Worm (Caenorhabditis elegans): ENCODE measurements around the gene R11D1.13.

DNA sequence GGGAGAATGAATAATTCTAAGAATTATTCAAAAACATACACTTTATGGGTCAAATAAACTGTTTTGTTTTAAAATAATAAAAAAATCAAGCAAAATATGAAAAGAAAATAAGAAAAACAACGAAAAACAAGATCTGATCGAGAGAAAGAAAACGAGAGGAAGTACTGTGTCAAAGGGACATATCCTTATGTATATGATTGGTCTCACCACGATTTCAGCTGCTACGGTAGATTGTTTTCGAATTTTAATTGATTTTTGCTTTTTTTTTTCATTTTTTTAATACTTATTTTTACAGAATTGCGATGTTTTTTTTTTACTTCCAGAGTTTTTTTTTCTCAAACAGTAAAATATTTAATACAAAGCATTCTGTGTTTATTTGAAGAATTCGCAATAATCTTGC is 30.2 kb upstream of the R11D1.13 start:
- TF ChIP-seq efl-3 (GFP tag; optimal IDR thresholded peaks at IDR 0.05) = no peak
- no peak for TF ChIP-seq irx-1 (tag; optimal IDR thresholded peaks at IDR 0.05)
